Fruit fly (Drosophila melanogaster) whole organism, prepupa: ENCODE data around the gene CG14644.

Experiments used
- Blimp-1 ChIP-seq: fragments of 200-800 bp; sonication (Bioruptor generic); optimal IDR thresholded peaks from 3 replicates; lab custom pipeline; 2017; ENCODE audit warnings: missing biosample characterization, missing genetic modification characterization, mild to moderate bottlenecking, moderate library complexity, missing genetic modification reagents
- CG10631 ChIP-seq: fragments of 200-800 bp; sonication (Bioruptor generic); optimal IDR thresholded peaks from 2 replicates; lab custom pipeline; 2016; ENCODE audit warnings: missing biosample characterization, missing genetic modification characterization
- CG10669 ChIP-seq: fragments of 200-800 bp; sonication (Bioruptor generic); optimal IDR thresholded peaks from 3 replicates; lab custom pipeline; 2018; ENCODE audit warnings: missing biosample characterization, mild to moderate bottlenecking, missing genetic modification characterization, moderate library complexity
- CG11294 ChIP-seq: fragments of 200-800 bp; sonication (Bioruptor generic); IDR thresholded peaks from 2 replicates; pipeline ENCODE4 v1.3.6; 2022; ENCODE audit warnings: missing biosample characterization, missing genetic modification characterization
- CG11762 ChIP-seq: fragments of 200-800 bp; sonication (Bioruptor generic); optimal IDR thresholded peaks from 3 replicates; lab custom pipeline; 2016; ENCODE audit warnings: missing biosample characterization, missing genetic modification characterization; ENCODE audit not compliant: insufficient read depth
- CG11902 ChIP-seq: fragments of 200-800 bp; sonication (Bioruptor generic); optimal IDR thresholded peaks from 3 replicates; lab custom pipeline; 2016; ENCODE audit warnings: missing biosample characterization, missing genetic modification characterization
- CG16779 ChIP-seq: fragments of 200-800 bp; sonication (Bioruptor generic); optimal IDR thresholded peaks from 3 replicates; lab custom pipeline; 2017; ENCODE audit warnings: missing biosample characterization, mild to moderate bottlenecking, missing genetic modification characterization
- CG3032 ChIP-seq: fragments of 200-800 bp; optimal IDR thresholded peaks from 2 replicates; lab custom pipeline; 2019; ENCODE audit warnings: missing biosample characterization, mild to moderate bottlenecking, missing genetic modification characterization, moderate library complexity
- CG31627 ChIP-seq: fragments of 200-800 bp; sonication (Bioruptor generic); optimal IDR thresholded peaks from 3 replicates; lab custom pipeline; 2016; ENCODE audit warnings: missing biosample characterization, missing genetic modification characterization
- CG32006 ChIP-seq: fragments of 200-800 bp; sonication (Bioruptor generic); optimal IDR thresholded peaks from 3 replicates; lab custom pipeline; 2017; ENCODE audit warnings: missing biosample characterization, mild to moderate bottlenecking, missing genetic modification characterization
- CG3919 ChIP-seq: fragments of 200-800 bp; sonication (Bioruptor generic); optimal IDR thresholded peaks from 3 replicates; lab custom pipeline; 2016; ENCODE audit warnings: missing biosample characterization, missing genetic modification characterization
- CG6276 ChIP-seq: fragments of 200-800 bp; sonication (Bioruptor generic); optimal IDR thresholded peaks from 2 replicates; lab custom pipeline; 2017; ENCODE audit warnings: missing biosample characterization, mild to moderate bottlenecking, missing genetic modification characterization
- CG6792 ChIP-seq: fragments of 200-800 bp; sonication (Bioruptor generic); optimal IDR thresholded peaks from 3 replicates; lab custom pipeline; 2016; ENCODE audit warnings: missing biosample characterization, missing genetic modification characterization
- CG6808 ChIP-seq: fragments of 200-800 bp; sonication (Bioruptor generic); optimal IDR thresholded peaks from 3 replicates; lab custom pipeline; 2017; ENCODE audit warnings: missing biosample characterization, missing genetic modification characterization, mild to moderate bottlenecking, moderate library complexity, missing genetic modification reagents
- CG8319 ChIP-seq: fragments of 200-800 bp; sonication (Bioruptor generic); optimal IDR thresholded peaks from 3 replicates; lab custom pipeline; 2016; ENCODE audit warnings: missing biosample characterization, missing genetic modification characterization
- Eip78C ChIP-seq: fragments of 200-800 bp; sonication (Bioruptor generic); peaks from one replicate; lab custom pipeline; 2016; ENCODE audit warnings: missing biosample characterization, missing genetic modification characterization
- Gug ChIP-seq: fragments of 200-800 bp; sonication (Bioruptor generic); IDR thresholded peaks from 2 replicates; pipeline ENCODE4 v1.3.6; 2022; ENCODE audit warnings: missing biosample characterization, missing genetic modification characterization
- Lpt ChIP-seq: fragments of 200-800 bp; sonication (Bioruptor generic); optimal IDR thresholded peaks from 3 replicates; lab custom pipeline; 2016; ENCODE audit warnings: missing biosample characterization, missing genetic modification characterization
- OdsH ChIP-seq: fragments of 200-800 bp; sonication (Bioruptor generic); optimal IDR thresholded peaks from 3 replicates; lab custom pipeline; 2016; ENCODE audit warnings: missing biosample characterization, missing genetic modification characterization
- Sox102F ChIP-seq: fragments of 200-800 bp; sonication (Bioruptor generic); optimal IDR thresholded peaks from 2 replicates; lab custom pipeline; 2016; ENCODE audit warnings: missing biosample characterization, mild to moderate bottlenecking, missing genetic modification characterization
- achi ChIP-seq: fragments of 200-800 bp; sonication (Bioruptor generic); optimal IDR thresholded peaks from 3 replicates; lab custom pipeline; 2016; ENCODE audit warnings: missing biosample characterization, missing genetic modification characterization
- acj6 ChIP-seq: fragments of 200-800 bp; sonication (Bioruptor generic); optimal IDR thresholded peaks from 3 replicates; lab custom pipeline; 2016; ENCODE audit warnings: missing biosample characterization, missing genetic modification characterization
- dsx ChIP-seq: fragments of 200-800 bp; optimal IDR thresholded peaks from 3 replicates; lab custom pipeline; 2019; ENCODE audit warnings: missing biosample characterization, mild to moderate bottlenecking, missing genetic modification characterization, moderate library complexity; ENCODE audit not compliant: poor library complexity, severe bottlenecking
- eg ChIP-seq: fragments of 200-800 bp; sonication (Bioruptor generic); IDR thresholded peaks from 3 replicates; pipeline ENCODE4 v1.3.6; 2022; ENCODE audit warnings: missing biosample characterization, missing genetic modification characterization
- fd59A ChIP-seq: fragments of 200-800 bp; sonication (Bioruptor generic); optimal IDR thresholded peaks from 2 replicates; lab custom pipeline; 2017; ENCODE audit warnings: missing biosample characterization, mild to moderate bottlenecking, missing genetic modification characterization, missing genetic modification reagents
- fd85E ChIP-seq: fragments of 200-800 bp; sonication (Bioruptor generic); optimal IDR thresholded peaks from 3 replicates; lab custom pipeline; 2016; ENCODE audit warnings: missing biosample characterization, missing genetic modification characterization
- fkh ChIP-seq: fragments of 200-800 bp; sonication (Bioruptor generic); optimal IDR thresholded peaks from 3 replicates; lab custom pipeline; 2017; ENCODE audit warnings: missing biosample characterization, mild to moderate bottlenecking, missing genetic modification characterization, moderate library complexity
- ss ChIP-seq, 2 experiments: fragments of 200-800 bp; sonication (Bioruptor generic); optimal IDR thresholded peaks; 2 replicates in 1 of 2; 3 replicates in 1 of 2; lab custom pipeline; 2017 to 2018; ENCODE audit warnings: mild to moderate bottlenecking in 2 of 2, missing biosample characterization in 2 of 2, missing genetic modification characterization in 2 of 2, moderate library complexity in 1 of 2
- svp ChIP-seq: fragments of 200-800 bp; sonication (Bioruptor generic); peaks from one replicate; lab custom pipeline; 2016; ENCODE audit warnings: missing biosample characterization, missing genetic modification characterization
- topi ChIP-seq: fragments of 200-800 bp; sonication (Bioruptor generic); optimal IDR thresholded peaks from 3 replicates; lab custom pipeline; 2016; ENCODE audit warnings: missing biosample characterization, missing genetic modification characterization
- vri ChIP-seq: fragments of 200-800 bp; sonication (Bioruptor generic); optimal IDR thresholded peaks from 3 replicates; lab custom pipeline; 2016; ENCODE audit warnings: missing biosample characterization, mild to moderate bottlenecking, missing genetic modification characterization

Gene CG14644

dm6 chr3R:4282207-4282606, 29.4 kb upstream of the CG14644 start:
- TF ChIP-seq topi (GFP tag; lab: Kevin White, UChicago) (no peak), Lpt (GFP tag; lab: Kevin White, UChicago) (no peak), CG31627 (no peak), Gug (no peak), CG11902 (no peak), Sox102F (no peak), CG11294 (no peak), CG6792 (GFP tag; lab: Kevin White, UChicago) (no peak)

dm6 chr3R:4281119-4281861, 28.4 kb upstream of the CG14644 start:
- TF ChIP-seq achi (GFP tag; lab: Kevin White, UChicago), result no peak
- no peak for TF ChIP-seq fd85E (GFP tag; lab: Kevin White, UChicago)
- TF ChIP-seq CG11902, result no peak
- TF ChIP-seq CG6808 (GFP tag; lab: Kevin White, UChicago), result no peak
- TF ChIP-seq CG11294, result no peak
- no peak for TF ChIP-seq Sox102F
- no peak for TF ChIP-seq CG6276 (GFP tag; lab: Kevin White, UChicago)
- no peak for TF ChIP-seq CG11762
- no peak for TF ChIP-seq dsx (GFP tag; lab: Kevin White, UChicago)
- TF ChIP-seq acj6 (GFP tag; lab: Kevin White, UChicago), result no peak
- TF ChIP-seq eg (GFP tag; lab: Robert Waterston, UW), result 0 out of 3 replicates have a peak, but pooled peaks have one; percentile 8
- TF ChIP-seq CG32006 (GFP tag; lab: Kevin White, UChicago), result no peak
- peak; percentile 77 for TF ChIP-seq svp
- peak; percentile 39 for TF ChIP-seq Eip78C (GFP tag; lab: Kevin White, UChicago)
- TF ChIP-seq fkh, result no peak
- TF ChIP-seq vri (GFP tag; lab: Kevin White, UChicago), result peak; percentile 21
- TF ChIP-seq CG3032 (tag; lab: Kevin White, UChicago), result no peak
- TF ChIP-seq CG10669 (GFP tag; lab: Kevin White, UChicago), result no peak

- TF ChIP-seq achi (GFP tag; lab: Kevin White, UChicago) (peak; percentile 71), topi (GFP tag; lab: Kevin White, UChicago) (no peak)
These were observed 27.2 kb upstream of the CG14644 start, which contains the start of gene cpx for dm6 chr3R:4280062-4280461. cpx (plus strand) TSS chr3R:4280221.

dm6 chr3R:4277828-4278227, 25.0 kb upstream of the CG14644 start, which contains the start of gene flip:
flip (minus strand) TSS chr3R:4277928.
- TF ChIP-seq CG8319, result no peak
- no peak for TF ChIP-seq Blimp-1 (GFP tag; lab: Kevin White, UChicago)
- TF ChIP-seq CG16779, result no peak
- TF ChIP-seq CG6808 (GFP tag; lab: Kevin White, UChicago), result no peak
- no peak for TF ChIP-seq CG10631 (GFP tag; lab: Kevin White, UChicago)
- no peak for TF ChIP-seq OdsH (GFP tag; lab: Kevin White, UChicago)
- no peak for TF ChIP-seq CG11762
- TF ChIP-seq CG32006 (GFP tag; lab: Kevin White, UChicago), result no peak
- TF ChIP-seq, all 60 proteins: peak for 0

dm6 chr3R:4268339-4268738, 15.5 kb upstream of the CG14644 start:
- TF ChIP-seq CG3032 (tag; lab: Kevin White, UChicago) (no peak), svp (peak; percentile 10), fd59A (GFP tag; lab: Kevin White, UChicago) (no peak), ss (GFP tag; optimal IDR thresholded peaks at IDR 0.05; lab: Kevin White, UChicago) (no peak), CG10669 (GFP tag; lab: Kevin White, UChicago) (no peak), CG3919 (GFP tag; lab: Kevin White, UChicago) (no peak)
- TF ChIP-seq, all 60 proteins: peak for 1
